Worm (Caenorhabditis elegans) whole organism, early embryonic: ENCODE data around the gene bicd-1.

Experiments used
- F13C5.2 ChIP-seq: sonication (generic microtip); optimal IDR thresholded peaks from 2 replicates; lab custom pipeline; 2017; ENCODE audit warnings: mild to moderate bottlenecking, missing genetic modification characterization, inconsistent platforms, missing compliant biosample characterization
- aly-1 ChIP-seq: sonication (generic microtip); optimal IDR thresholded peaks from 2 replicates; lab custom pipeline; 2016; ENCODE audit warnings: missing genetic modification characterization, missing compliant biosample characterization
- ama-1 ChIP-seq: fragments of 150-350 bp; optimal IDR thresholded peaks from 2 replicates; lab custom pipeline; 2014
- ceh-36 ChIP-seq: sonication (generic microtip); optimal IDR thresholded peaks from 2 replicates; lab custom pipeline; 2016; ENCODE audit warnings: missing genetic modification characterization, inconsistent platforms, missing compliant biosample characterization
- ets-7 ChIP-seq: sonication (generic microtip); optimal IDR thresholded peaks from 2 replicates; lab custom pipeline; 2016; ENCODE audit warnings: missing genotype, missing genetic modification characterization, missing compliant biosample characterization
- flt-1 ChIP-seq: fragments of 200-800 bp; sonication (Bioruptor generic); IDR thresholded peaks from 2 replicates; pipeline ENCODE4 v1.3.6; 2022; ENCODE audit warnings: missing genetic modification characterization, missing compliant biosample characterization
- hmbx-1 ChIP-seq: sonication (generic microtip); optimal IDR thresholded peaks from 2 replicates; lab custom pipeline; 2016; ENCODE audit warnings: mild to moderate bottlenecking, missing genetic modification characterization, missing compliant biosample characterization
- hmg-4 ChIP-seq: fragments of 200-800 bp; sonication (Bioruptor generic); optimal IDR thresholded peaks from 2 replicates; lab custom pipeline; 2018; ENCODE audit warnings: mild to moderate bottlenecking, missing genetic modification characterization, missing compliant biosample characterization
- pes-1 ChIP-seq: fragments of 200-800 bp; sonication (Bioruptor generic); IDR thresholded peaks from 2 replicates; pipeline ENCODE4 v1.3.6; 2022; ENCODE audit warnings: missing genetic modification reagents, missing genetic modification characterization, missing compliant biosample characterization
- scrt-1 ChIP-seq: fragments of 200-800 bp; sonication (Bioruptor generic); IDR thresholded peaks from 2 replicates; pipeline ENCODE4 v1.3.6; 2022; ENCODE audit warnings: missing genetic modification characterization, missing compliant biosample characterization
- sea-1 ChIP-seq: fragments of 200-800 bp; sonication (Bioruptor generic); conservative IDR thresholded peaks from 2 replicates; pipeline ENCODE4 v1.3.6; 2022; ENCODE audit warnings: missing genetic modification characterization, missing compliant biosample characterization
- tbx-37 ChIP-seq: fragments of 200-800 bp; sonication (Bioruptor generic); conservative IDR thresholded peaks from 2 replicates; pipeline ENCODE4 v1.3.6; 2022; ENCODE audit warnings: missing genetic modification reagents, missing genetic modification characterization, missing compliant biosample characterization
- tra-4 ChIP-seq: sonication (generic microtip); optimal IDR thresholded peaks from 2 replicates; lab custom pipeline; 2017; ENCODE audit warnings: missing genetic modification characterization, missing compliant biosample characterization

ce11 chrIV:6590029-6590428, 17.9 kb upstream of the bicd-1 start, which contains the start of the genes lec-11 and irld-7:
- TF ChIP-seq ets-7 (tag; lab: Kevin White, UChicago) (no peak), tbx-37 (no peak), flt-1 (GFP tag; lab: Robert Waterston, UW) (no peak), sea-1 (GFP tag; lab: Robert Waterston, UW) (no peak), ceh-36 (tag; lab: Kevin White, UChicago) (no peak), hmg-4 (GFP tag; lab: Kevin White, UChicago) (no peak), tra-4 (no peak), ama-1 (lab: Kevin White, UChicago) (no peak), hmbx-1 (tag; lab: Kevin White, UChicago) (no peak), F13C5.2 (tag; lab: Kevin White, UChicago) (no peak), pes-1 (GFP tag; lab: Robert Waterston, UW) (no peak), scrt-1 (no peak), aly-1 (no peak)
